Fruit fly (Drosophila melanogaster): Measurements from ENCODE around the gene Npl4.

The Npl4 gene

DNA sequence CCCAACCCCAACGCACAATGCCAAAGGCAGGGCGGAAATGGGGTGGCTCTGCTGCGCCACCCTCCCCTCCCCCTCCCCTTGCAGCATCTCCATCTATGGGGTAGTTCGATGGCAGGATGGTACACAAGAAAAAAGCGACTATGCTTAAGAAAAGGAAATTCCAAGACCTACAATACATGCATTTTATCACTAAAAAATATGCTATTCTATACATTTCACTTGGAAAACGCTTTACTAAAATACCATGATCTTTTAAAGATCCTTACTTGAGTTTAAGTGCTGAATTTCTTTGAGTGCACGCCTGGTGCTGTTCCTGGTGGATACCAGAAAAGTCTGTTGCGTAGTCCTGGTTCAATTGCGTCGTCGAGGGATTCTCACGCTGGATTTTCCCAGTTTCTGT, 6.6 kb upstream of the Npl4 start (continued):
- peak; percentile 15 for TF ChIP-seq B-H2 (GFP tag; optimal IDR thresholded peaks at IDR 0.05)
- peak; percentile 77 for TF ChIP-seq zf30C (GFP tag; optimal IDR thresholded peaks at IDR 0.05)
- peak; percentile 40 for TF ChIP-seq Chrac-16 (GFP tag; optimal IDR thresholded peaks at IDR 0.05)
- no peak for TF ChIP-seq Scr (GFP tag; IDR thresholded peaks at IDR 0.05; ENCODE audit: partially characterized antibody)
- peak; percentile 58 for TF ChIP-seq CG1602 (GFP tag; optimal IDR thresholded peaks at IDR 0.05)
- TF ChIP-seq CG6765 (GFP tag; optimal IDR thresholded peaks at IDR 0.05): peak; percentile 48
- TF ChIP-seq grau (tag; optimal IDR thresholded peaks at IDR 0.05): peak; percentile 74
- TF ChIP-seq BtbVII (GFP tag; optimal IDR thresholded peaks at IDR 0.05): peak; percentile 51
- TF ChIP-seq CG9817 (tag; optimal IDR thresholded peaks at IDR 0.05): peak; percentile 59
- 0 out of 2 replicates have a peak, but pooled peaks have one; percentile 28 for TF ChIP-seq al (GFP tag; IDR thresholded peaks at IDR 0.05)
- peak; percentile 11 for TF ChIP-seq Bdp1 (GFP tag; optimal IDR thresholded peaks at IDR 0.05)
- peak; percentile 57 for TF ChIP-seq Hand (GFP tag; optimal IDR thresholded peaks at IDR 0.05)
- TF ChIP-seq nau (GFP tag; optimal IDR thresholded peaks at IDR 0.05): peak; percentile 36
- TF ChIP-seq Usf (GFP tag; optimal IDR thresholded peaks at IDR 0.05): no peak
- no peak for TF ChIP-seq Hr39 (optimal IDR thresholded peaks at IDR 0.05)
- no peak for TF ChIP-seq CG4282 (GFP tag; optimal IDR thresholded peaks at IDR 0.05)
- peak; percentile 56 for TF ChIP-seq CG9932 (GFP tag; IDR thresholded peaks at IDR 0.05)
- TF ChIP-seq CG7271 (tag; optimal IDR thresholded peaks at IDR 0.05): no peak
- peak; percentile 71 for TF ChIP-seq danr (GFP tag; IDR thresholded peaks at IDR 0.05)
- peak; percentile 52 for TF ChIP-seq CG17829 (tag; optimal IDR thresholded peaks at IDR 0.05)
- TF ChIP-seq Dll (GFP tag; IDR thresholded peaks at IDR 0.05; ENCODE audit: partially characterized antibody): no peak
- TF ChIP-seq tap (tag; optimal IDR thresholded peaks at IDR 0.05): peak; percentile 55
- peak; percentile 59 for TF ChIP-seq CG8388 (GFP tag; optimal IDR thresholded peaks at IDR 0.05)
- peak; percentile 31 for TF ChIP-seq CG15514 (GFP tag; optimal IDR thresholded peaks at IDR 0.05)
- peak in 1 of 2 experiments; percentile 1 for TF ChIP-seq crp (GFP tag; optimal IDR thresholded peaks at IDR 0.05)
- no peak for TF ChIP-seq eve (GFP tag; optimal IDR thresholded peaks at IDR 0.05)
- TF ChIP-seq CG10979 (tag; optimal IDR thresholded peaks at IDR 0.05): peak; percentile 72
- peak; percentile 36 for TF ChIP-seq Dad (GFP tag; optimal IDR thresholded peaks at IDR 0.05)
- TF ChIP-seq ems (GFP tag; optimal IDR thresholded peaks at IDR 0.05): peak; percentile 50
- no peak for TF ChIP-seq CG7963 (GFP tag; IDR thresholded peaks at IDR 0.05; ENCODE audit: partially characterized antibody)
- no peak for TF ChIP-seq vnd (GFP tag; IDR thresholded peaks at IDR 0.05; ENCODE audit: partially characterized antibody)
- no peak for TF ChIP-seq usp (GFP tag; optimal IDR thresholded peaks at IDR 0.05)

DNA sequence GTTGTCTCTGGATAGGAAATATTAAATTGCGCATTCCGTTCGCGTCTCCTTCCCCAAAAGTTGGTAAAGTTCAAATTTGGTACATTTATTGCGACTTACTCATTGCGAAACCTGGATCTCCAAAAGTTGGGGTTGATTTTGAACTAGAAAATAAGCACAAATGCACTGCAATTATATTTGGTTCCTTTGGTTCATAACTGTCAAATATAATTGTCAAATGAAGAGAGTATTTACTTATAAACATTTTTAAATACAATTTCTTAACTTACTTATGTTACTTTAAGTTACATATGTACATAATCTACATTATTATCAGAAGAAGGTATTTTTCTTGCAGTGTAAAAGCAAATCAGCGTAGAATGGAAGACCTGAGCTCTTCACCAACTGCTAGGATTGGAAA, 6.1 kb upstream of the Npl4 start:
- no peak for TF ChIP-seq CG5180 (GFP tag; optimal IDR thresholded peaks at IDR 0.05)
- TF ChIP-seq tap (tag; optimal IDR thresholded peaks at IDR 0.05): peak; percentile 36
- TF ChIP-seq CG8388 (GFP tag; optimal IDR thresholded peaks at IDR 0.05): peak; percentile 16
- TF ChIP-seq Ssrp (tag; optimal IDR thresholded peaks at IDR 0.05): peak; percentile 32
- peak; percentile 45 for TF ChIP-seq CG12769 (tag; optimal IDR thresholded peaks at IDR 0.05)
- TF ChIP-seq seq (GFP tag; IDR thresholded peaks at IDR 0.05): no peak
- TF ChIP-seq Awh (GFP tag; IDR thresholded peaks at IDR 0.05): peak; percentile 26; the same call in 1 of the 2 replicates
- no peak for TF ChIP-seq CG4404 (GFP tag; IDR thresholded peaks at IDR 0.05)
- peak; percentile 23 for TF ChIP-seq CG2712 (tag; optimal IDR thresholded peaks at IDR 0.05)
- peak; percentile 64 for TF ChIP-seq CG2678 (tag; optimal IDR thresholded peaks at IDR 0.05)
- TF ChIP-seq CG3995 (GFP tag; optimal IDR thresholded peaks at IDR 0.05): no peak
- peak; percentile 54 for TF ChIP-seq Fer3 (tag; optimal IDR thresholded peaks at IDR 0.05)
- TF ChIP-seq Ets65A (GFP tag): peak; percentile 63
- TF ChIP-seq CG32772 (GFP tag; IDR thresholded peaks at IDR 0.05): 0 out of 2 replicates have a peak, but pooled peaks have one; percentile 26
- no peak for TF ChIP-seq CG15011 (GFP tag; optimal IDR thresholded peaks at IDR 0.05)
- 0 out of 2 replicates have a peak, but pooled peaks have one; percentile 27 for TF ChIP-seq CG17328 (GFP tag; IDR thresholded peaks at IDR 0.05)
- 0 out of 2 replicates have a peak, but pooled peaks have one; percentile 16 for TF ChIP-seq ttk (GFP tag; IDR thresholded peaks at IDR 0.05)
- peak; percentile 20; the same call in 1 of the 3 replicates for TF ChIP-seq Aef1 (GFP tag; IDR thresholded peaks at IDR 0.05)
- no peak for TF ChIP-seq chinmo (GFP tag; IDR thresholded peaks at IDR 0.05; ENCODE audit: partially characterized antibody)
- TF ChIP-seq esg (GFP tag; conservative IDR thresholded peaks at IDR 0.05): 0 out of 2 replicates have a peak, but pooled peaks have one; percentile 22
- TF ChIP-seq dmrt99B (tag; optimal IDR thresholded peaks at IDR 0.05): peak; percentile 58
